Worm (Caenorhabditis elegans) whole organism, L4 larva: ENCODE data around the gene scc-1.
A peak's percentile ranks its signal among the peaks of the same experiment; 100 is the strongest.

ENCODE experiments used
- F49E8.2 ChIP-seq: sonication (generic microtip); optimal IDR thresholded peaks from 2 replicates; lab custom pipeline; 2016; ENCODE audit warnings: missing compliant biosample characterization, mild to moderate bottlenecking, missing genetic modification characterization, borderline replicate concordance
- T26A8.4 ChIP-seq: fragments of 200-800 bp; sonication (Bioruptor generic); IDR thresholded peaks from 2 replicates; pipeline ENCODE4 v1.3.6; 2022; ENCODE audit warnings: missing genetic modification characterization, missing compliant biosample characterization
- Y48G9A.11 ChIP-seq: fragments of 200-800 bp; sonication (Bioruptor generic); IDR thresholded peaks from 2 replicates; pipeline ENCODE4 v1.3.6; 2022; ENCODE audit warnings: missing genetic modification reagents, missing genetic modification characterization, missing compliant biosample characterization
- aha-1 ChIP-seq: fragments of 150-350 bp; peaks from one replicate; lab custom pipeline; 2014; ENCODE audit warnings: missing biosample characterization, missing genetic modification characterization
- aly-2 ChIP-seq: sonication (generic microtip); optimal IDR thresholded peaks from 2 replicates; lab custom pipeline; 2018; ENCODE audit warnings: missing biosample characterization, missing genetic modification characterization
- arid-1 ChIP-seq: fragments of 200-800 bp; sonication (Bioruptor generic); conservative IDR thresholded peaks from 2 replicates; pipeline ENCODE4 v1.3.6; 2022; ENCODE audit warnings: missing genetic modification reagents, missing genetic modification characterization, missing compliant biosample characterization
- ceh-20 ChIP-seq: fragments of 200-800 bp; sonication (Bioruptor generic); IDR thresholded peaks from 2 replicates; pipeline ENCODE4 v1.3.6; 2022; ENCODE audit warnings: missing genetic modification reagents, missing genetic modification characterization, missing compliant biosample characterization
- daf-16 ChIP-seq, 3 experiments: sonication (generic microtip); optimal IDR thresholded peaks; 2 replicates each; lab custom pipeline; 2016 to 2017; ENCODE audit warnings: missing genetic modification characterization in 3 of 3, missing genetic modification reagents in 3 of 3, mild to moderate bottlenecking in 2 of 3, missing compliant biosample characterization in 2 of 3, missing biosample characterization in 1 of 3, moderate library complexity in 1 of 3
- daf-19 ChIP-seq: fragments of 200-800 bp; sonication (Bioruptor generic); conservative IDR thresholded peaks from 2 replicates; pipeline ENCODE4 v1.3.6; 2022; ENCODE audit warnings: missing genetic modification characterization, missing compliant biosample characterization
- dmd-6 ChIP-seq: fragments of 200-800 bp; sonication (Bioruptor generic); IDR thresholded peaks from 2 replicates; pipeline ENCODE4 v1.3.6; 2022; ENCODE audit warnings: missing genetic modification reagents, missing genetic modification characterization, missing compliant biosample characterization
- dmd-9 ChIP-seq: fragments of 200-800 bp; sonication (Bioruptor generic); IDR thresholded peaks from 2 replicates; pipeline ENCODE4 v1.3.6; 2022; ENCODE audit warnings: missing genetic modification reagents, missing genetic modification characterization, missing compliant biosample characterization
- dpl-1 ChIP-seq: fragments of 150-350 bp; optimal IDR thresholded peaks from 2 replicates; lab custom pipeline; 2014; ENCODE audit warnings: missing biosample characterization, missing genetic modification reagents, missing genetic modification characterization
- duxl-1 ChIP-seq: sonication (generic microtip); optimal IDR thresholded peaks from 2 replicates; lab custom pipeline; 2016; ENCODE audit warnings: mild to moderate bottlenecking, missing genetic modification characterization, moderate library complexity, missing compliant biosample characterization; ENCODE audit not compliant: poor library complexity
- dve-1 ChIP-seq: sonication (generic microtip); optimal IDR thresholded peaks from 2 replicates; lab custom pipeline; 2017; ENCODE audit warnings: antibody characterized with exemption, mild to moderate bottlenecking, missing genetic modification characterization, missing compliant biosample characterization; ENCODE audit not compliant: insufficient read depth
- fkh-10 ChIP-seq: fragments of 150-350 bp; optimal IDR thresholded peaks from 2 replicates; lab custom pipeline; 2014; ENCODE audit warnings: missing biosample characterization, missing genetic modification reagents, missing genetic modification characterization
- hif-1 ChIP-seq, 2 experiments: sonication (generic microtip); optimal IDR thresholded peaks; 2 replicates each; lab custom pipeline; 2016 to 2017; ENCODE audit warnings: missing compliant biosample characterization in 2 of 2, missing genetic modification characterization in 2 of 2, missing genetic modification reagents in 2 of 2, missing genotype in 2 of 2, mild to moderate bottlenecking in 1 of 2
- hlh-11 ChIP-seq: fragments of 200-800 bp; sonication (Bioruptor generic); optimal IDR thresholded peaks from 2 replicates; lab custom pipeline; 2018; ENCODE audit warnings: mild to moderate bottlenecking, missing genetic modification characterization, missing compliant biosample characterization
- hlh-30 ChIP-seq: sonication (generic microtip); optimal IDR thresholded peaks from 2 replicates; lab custom pipeline; 2017; ENCODE audit warnings: antibody characterized with exemption, mild to moderate bottlenecking, missing genetic modification characterization, missing compliant biosample characterization; ENCODE audit not compliant: insufficient read depth
- hmg-1.1 ChIP-seq: fragments of 200-800 bp; sonication (Bioruptor generic); IDR thresholded peaks from 2 replicates; pipeline ENCODE4 v1.3.6; 2022; ENCODE audit warnings: missing genetic modification reagents, missing genetic modification characterization, missing compliant biosample characterization
- jun-1 ChIP-seq: fragments of 150-350 bp; optimal IDR thresholded peaks from 2 replicates; lab custom pipeline; 2014; ENCODE audit warnings: missing biosample characterization, missing genetic modification reagents, missing genetic modification characterization
- lin-1 ChIP-seq: fragments of 200-800 bp; sonication (Bioruptor generic); IDR thresholded peaks from 2 replicates; pipeline ENCODE4 v1.3.6; 2022; ENCODE audit warnings: missing genetic modification reagents, missing genetic modification characterization, missing compliant biosample characterization
- lin-13 ChIP-seq: fragments of 150-350 bp; optimal IDR thresholded peaks from 2 replicates; lab custom pipeline; 2014; ENCODE audit warnings: missing biosample characterization, missing genetic modification reagents, missing genetic modification characterization
- lin-15B ChIP-seq: fragments of 150-350 bp; sonication (generic microtip); optimal IDR thresholded peaks from 3 replicates; lab custom pipeline; 2014; ENCODE audit warnings: missing biosample characterization, missing genetic modification characterization
- lin-38 ChIP-seq: fragments of 200-800 bp; sonication (Bioruptor generic); IDR thresholded peaks from 2 replicates; pipeline ENCODE4 v1.3.6; 2022; ENCODE audit warnings: missing genetic modification reagents, missing genetic modification characterization, missing compliant biosample characterization
- lsy-2 ChIP-seq, 2 experiments: fragments of 150-350 bp in 1 of 2; sonication (generic microtip) in 1 of 2; optimal IDR thresholded peaks; 2 replicates each; lab custom pipeline; 2014 to 2017; ENCODE audit warnings: missing biosample characterization in 2 of 2, missing genetic modification characterization in 2 of 2
- madf-9 ChIP-seq: fragments of 200-800 bp; sonication (Bioruptor generic); conservative IDR thresholded peaks from 2 replicates; pipeline ENCODE4 v1.3.6; 2022; ENCODE audit warnings: missing genetic modification reagents, missing genetic modification characterization, missing compliant biosample characterization
- mdl-1 ChIP-seq, 2 experiments: fragments of 150-350 bp in 1 of 2; sonication (generic microtip) in 1 of 2; optimal IDR thresholded peaks; 2 replicates each; lab custom pipeline; 2014 to 2017; ENCODE audit warnings: missing biosample characterization in 2 of 2, missing genetic modification characterization in 2 of 2
- mep-1 ChIP-seq: fragments of 150-350 bp; sonication (generic microtip); optimal IDR thresholded peaks from 3 replicates; lab custom pipeline; 2014; ENCODE audit warnings: missing biosample characterization, missing genetic modification characterization
- mes-2 ChIP-seq: sonication (generic microtip); optimal IDR thresholded peaks from 2 replicates; lab custom pipeline; 2016; ENCODE audit warnings: missing genotype, mild to moderate bottlenecking, missing genetic modification characterization, missing compliant biosample characterization; ENCODE audit not compliant: poor library complexity, severe bottlenecking
- mxl-3 ChIP-seq: fragments of 200-800 bp; sonication (Bioruptor generic); optimal IDR thresholded peaks from 2 replicates; lab custom pipeline; 2018; ENCODE audit warnings: mild to moderate bottlenecking, missing genetic modification characterization, missing compliant biosample characterization
- nhr-10 ChIP-seq: fragments of 150-350 bp; optimal IDR thresholded peaks from 2 replicates; lab custom pipeline; 2014; ENCODE audit warnings: missing biosample characterization, missing genetic modification characterization
- nhr-11 ChIP-seq: fragments of 150-350 bp; optimal IDR thresholded peaks from 2 replicates; lab custom pipeline; 2014; ENCODE audit warnings: missing biosample characterization, missing genetic modification characterization
- nhr-25 ChIP-seq: sonication (generic microtip); optimal IDR thresholded peaks from 2 replicates; lab custom pipeline; 2017; ENCODE audit warnings: missing genetic modification characterization, mild to moderate bottlenecking, missing compliant biosample characterization, antibody characterized with exemption, moderate library complexity, borderline replicate concordance; ENCODE audit not compliant: insufficient read depth
- nhr-28 ChIP-seq: fragments of 150-350 bp; optimal IDR thresholded peaks from 2 replicates; lab custom pipeline; 2014; ENCODE audit warnings: missing biosample characterization, missing genetic modification characterization
- nhr-6 ChIP-seq: fragments of 150-350 bp; optimal IDR thresholded peaks from 2 replicates; lab custom pipeline; 2014; ENCODE audit warnings: missing biosample characterization, missing genetic modification characterization
- pha-4 ChIP-seq, 2 experiments: fragments of 150-350 bp in 1 of 2; fragments of 200-800 bp in 1 of 2; sonication (Bioruptor generic) in 1 of 2; IDR thresholded peaks in 1 of 2; optimal IDR thresholded peaks in 1 of 2; 2 replicates each; pipeline versions ENCODE4 v1.3.6 to Lab custom; 2014 to 2022; ENCODE audit warnings: missing genetic modification characterization in 2 of 2, missing genetic modification reagents in 2 of 2, missing biosample characterization in 1 of 2, missing compliant biosample characterization in 1 of 2
- pqm-1 ChIP-seq: sonication (generic microtip); optimal IDR thresholded peaks from 2 replicates; lab custom pipeline; 2017; ENCODE audit warnings: missing biosample characterization, missing genetic modification characterization
- rbr-2 ChIP-seq: sonication (generic microtip); optimal IDR thresholded peaks from 2 replicates; lab custom pipeline; 2016; ENCODE audit warnings: missing genotype, missing genetic modification characterization, missing compliant biosample characterization
- set-16 ChIP-seq: fragments of 200-800 bp; sonication (Bioruptor generic); IDR thresholded peaks from 2 replicates; pipeline ENCODE4 v1.3.6; 2022; ENCODE audit warnings: missing genetic modification reagents, missing genetic modification characterization, missing compliant biosample characterization
- unc-130 ChIP-seq: sonication (generic microtip); optimal IDR thresholded peaks from 2 replicates; lab custom pipeline; 2016; ENCODE audit warnings: missing genetic modification reagents, missing genetic modification characterization, missing compliant biosample characterization
- zip-11 ChIP-seq: fragments of 200-800 bp; sonication (Bioruptor generic); IDR thresholded peaks from 2 replicates; pipeline ENCODE4 v1.3.6; 2022; ENCODE audit warnings: missing genetic modification characterization, missing compliant biosample characterization

The scc-1 gene

ce11 chrII:4706359-4706871 is 7.9 kb downstream of the scc-1 start, which contains the start of the genes F10G7.9 and tsn-1:
TSS of gene F10G7.9 (minus strand) at chrII:4706485.
TSS of gene tsn-1 (plus strand) at chrII:4706821.
- TF ChIP-seq aly-2 (tag; lab: Kevin White, UChicago) (no peak), ceh-20 (no peak), dmd-6 (peak; percentile 57), hmg-1.1 (GFP tag; lab: Robert Waterston, UW) (peak; percentile 57; the same call in 1 of the 2 replicates), lsy-2 (tag; optimal IDR thresholded peaks at IDR 0.05; lab: Kevin White, UChicago) (peak; percentile 70 to 97), nhr-28 (tag; lab: Kevin White, UChicago) (peak; percentile 47), lin-1 (GFP tag; lab: Robert Waterston, UW) (no peak), F49E8.2 (tag; lab: Kevin White, UChicago) (peak; percentile 21), dve-1 (peak; percentile 59), rbr-2 (tag; lab: Kevin White, UChicago) (peak; percentile 0), nhr-25 (tag; lab: Kevin White, UChicago) (peak; percentile 46), dpl-1 (GFP tag; lab: Kevin White, UChicago) (peak; percentile 70), lin-38 (peak; percentile 75), lin-13 (GFP tag; lab: Kevin White, UChicago) (peak; percentile 75), duxl-1 (tag; lab: Kevin White, UChicago) (peak; percentile 11), zip-11 (GFP tag; lab: Robert Waterston, UW) (no peak), dmd-9 (no peak), Y48G9A.11 (GFP tag; lab: Robert Waterston, UW) (peak; percentile 18; the same call in 1 of the 2 replicates), daf-19 (GFP tag; lab: Robert Waterston, UW) (no peak), daf-16 (GFP tag; optimal IDR thresholded peaks at IDR 0.05; lab: Kevin White, UChicago) (no peak), daf-16 (tag; optimal IDR thresholded peaks at IDR 0.05; lab: Kevin White, UChicago) (peak; percentile 21), madf-9 (GFP tag; lab: Robert Waterston, UW) (no peak), nhr-10 (no peak), hlh-30 (tag; lab: Kevin White, UChicago) (peak; percentile 73), mep-1 (tag; lab: Kevin White, UChicago) (peak; percentile 63), lin-15B (no peak), pqm-1 (tag; lab: Kevin White, UChicago) (peak; percentile 51), nhr-6 (tag; lab: Kevin White, UChicago) (peak; percentile 67), set-16 (GFP tag; lab: Robert Waterston, UW) (no peak), nhr-11 (tag; lab: Kevin White, UChicago) (peak; percentile 5), arid-1 (GFP tag; lab: Robert Waterston, UW) (no peak), unc-130 (peak; percentile 11), hif-1 (tag; optimal IDR thresholded peaks at IDR 0.05; lab: Kevin White, UChicago) (peak in 1 of 2 experiments; percentile 11), fkh-10 (GFP tag; lab: Kevin White, UChicago) (peak; percentile 5), aha-1 (peak; percentile 87), mes-2 (peak; percentile 83), jun-1 (tag; lab: Kevin White, UChicago) (no peak), T26A8.4 (GFP tag; lab: Robert Waterston, UW) (peak; percentile 58; the same call in 1 of the 2 replicates), mdl-1 (tag; optimal IDR thresholded peaks at IDR 0.05; lab: Kevin White, UChicago) (peak in 1 of 2 experiments; percentile 24), hlh-11 (tag; lab: Kevin White, UChicago) (peak; percentile 64), mxl-3 (GFP tag; lab: Kevin White, UChicago) (peak; percentile 36), pha-4 (GFP tag; IDR thresholded peaks at IDR 0.05; lab: Robert Waterston, UW) (no peak), pha-4 (tag; optimal IDR thresholded peaks at IDR 0.05; lab: Kevin White, UChicago) (peak; percentile 23)
